Worm (Caenorhabditis elegans) whole organism, L4 larva: Measurements from ENCODE around the gene egrh-3.

Experiments used
- F44E2.7 ChIP-seq: fragments of 200-800 bp; sonication (Bioruptor generic); IDR thresholded peaks from 2 replicates; pipeline ENCODE4 v2.1.2; 2022; ENCODE audit warnings: missing genetic modification characterization, missing compliant biosample characterization
- Y48G9A.11 ChIP-seq: fragments of 200-800 bp; sonication (Bioruptor generic); IDR thresholded peaks from 2 replicates; pipeline ENCODE4 v1.3.6; 2022; ENCODE audit warnings: missing genetic modification reagents, missing genetic modification characterization, missing compliant biosample characterization
- Y75B8A.6 ChIP-seq: fragments of 200-800 bp; sonication (Bioruptor generic); IDR thresholded peaks from 2 replicates; pipeline ENCODE4 v1.3.6; 2022; ENCODE audit warnings: missing genetic modification reagents, missing genetic modification characterization, missing compliant biosample characterization
- aha-1 ChIP-seq: fragments of 150-350 bp; peaks from one replicate; lab custom pipeline; 2014; ENCODE audit warnings: missing biosample characterization, missing genetic modification characterization
- aly-2 ChIP-seq: sonication (generic microtip); optimal IDR thresholded peaks from 2 replicates; lab custom pipeline; 2018; ENCODE audit warnings: missing biosample characterization, missing genetic modification characterization
- arid-1 ChIP-seq: fragments of 200-800 bp; sonication (Bioruptor generic); conservative IDR thresholded peaks from 2 replicates; pipeline ENCODE4 v1.3.6; 2022; ENCODE audit warnings: missing genetic modification reagents, missing genetic modification characterization, missing compliant biosample characterization
- ceh-20 ChIP-seq: fragments of 200-800 bp; sonication (Bioruptor generic); IDR thresholded peaks from 2 replicates; pipeline ENCODE4 v1.3.6; 2022; ENCODE audit warnings: missing genetic modification reagents, missing genetic modification characterization, missing compliant biosample characterization
- ceh-28 ChIP-seq: fragments of 150-350 bp; optimal IDR thresholded peaks from 2 replicates; lab custom pipeline; 2014; ENCODE audit warnings: missing biosample characterization, missing genetic modification reagents, missing genetic modification characterization
- ceh-62 ChIP-seq: sonication (generic microtip); optimal IDR thresholded peaks from 2 replicates; lab custom pipeline; 2017; ENCODE audit warnings: missing biosample characterization, missing genetic modification characterization
- ceh-82 ChIP-seq: sonication (generic microtip); optimal IDR thresholded peaks from 2 replicates; lab custom pipeline; 2017; ENCODE audit warnings: missing biosample characterization, missing genetic modification characterization
- ces-1 ChIP-seq: fragments of 150-350 bp; sonication (generic microtip); optimal IDR thresholded peaks from 4 replicates; lab custom pipeline; 2014; ENCODE audit warnings: missing biosample characterization, missing genetic modification reagents, missing genetic modification characterization
- cey-2 ChIP-seq: sonication (generic microtip); optimal IDR thresholded peaks from 3 replicates; lab custom pipeline; 2017; ENCODE audit warnings: missing genetic modification characterization, mild to moderate bottlenecking, missing compliant biosample characterization, antibody characterized with exemption, borderline replicate concordance; ENCODE audit not compliant: insufficient read depth
- daf-16 ChIP-seq, 3 experiments: sonication (generic microtip); optimal IDR thresholded peaks; 2 replicates each; lab custom pipeline; 2016 to 2017; ENCODE audit warnings: missing genetic modification characterization in 3 of 3, missing genetic modification reagents in 3 of 3, mild to moderate bottlenecking in 2 of 3, missing compliant biosample characterization in 2 of 3, missing biosample characterization in 1 of 3, moderate library complexity in 1 of 3
- daf-8 ChIP-seq: fragments of 200-800 bp; sonication (Bioruptor generic); IDR thresholded peaks from 2 replicates; pipeline ENCODE4 v1.3.6; 2022; ENCODE audit warnings: missing genetic modification characterization, missing compliant biosample characterization
- dmd-6 ChIP-seq: fragments of 200-800 bp; sonication (Bioruptor generic); IDR thresholded peaks from 2 replicates; pipeline ENCODE4 v1.3.6; 2022; ENCODE audit warnings: missing genetic modification reagents, missing genetic modification characterization, missing compliant biosample characterization
- dmd-9 ChIP-seq: fragments of 200-800 bp; sonication (Bioruptor generic); IDR thresholded peaks from 2 replicates; pipeline ENCODE4 v1.3.6; 2022; ENCODE audit warnings: missing genetic modification reagents, missing genetic modification characterization, missing compliant biosample characterization
- duxl-1 ChIP-seq: sonication (generic microtip); optimal IDR thresholded peaks from 2 replicates; lab custom pipeline; 2016; ENCODE audit warnings: mild to moderate bottlenecking, missing genetic modification characterization, moderate library complexity, missing compliant biosample characterization; ENCODE audit not compliant: poor library complexity
- dve-1 ChIP-seq: sonication (generic microtip); optimal IDR thresholded peaks from 2 replicates; lab custom pipeline; 2017; ENCODE audit warnings: antibody characterized with exemption, mild to moderate bottlenecking, missing genetic modification characterization, missing compliant biosample characterization; ENCODE audit not compliant: insufficient read depth
- egl-27 ChIP-seq: sonication (generic microtip); optimal IDR thresholded peaks from 3 replicates; lab custom pipeline; 2017; ENCODE audit warnings: missing biosample characterization, missing genetic modification reagents, missing genetic modification characterization
- egl-43 ChIP-seq: fragments of 200-800 bp; sonication (Bioruptor generic); IDR thresholded peaks from 2 replicates; pipeline ENCODE4 v1.3.6; 2022; ENCODE audit warnings: missing genetic modification reagents, missing genetic modification characterization, missing compliant biosample characterization
- fkh-10 ChIP-seq: fragments of 150-350 bp; optimal IDR thresholded peaks from 2 replicates; lab custom pipeline; 2014; ENCODE audit warnings: missing biosample characterization, missing genetic modification reagents, missing genetic modification characterization
- gei-8 ChIP-seq: fragments of 200-800 bp; sonication (Bioruptor generic); optimal IDR thresholded peaks from 2 replicates; lab custom pipeline; 2018; ENCODE audit warnings: mild to moderate bottlenecking, missing genetic modification characterization, missing compliant biosample characterization
- lim-7 ChIP-seq: fragments of 200-800 bp; sonication (Bioruptor generic); IDR thresholded peaks from 2 replicates; pipeline ENCODE4 v1.3.6; 2022; ENCODE audit warnings: missing genetic modification characterization, missing compliant biosample characterization
- lin-13 ChIP-seq: fragments of 150-350 bp; optimal IDR thresholded peaks from 2 replicates; lab custom pipeline; 2014; ENCODE audit warnings: missing biosample characterization, missing genetic modification reagents, missing genetic modification characterization
- lin-29 ChIP-seq: fragments of 200-800 bp; sonication (Bioruptor generic); IDR thresholded peaks from 2 replicates; pipeline ENCODE4 v1.3.6; 2022; ENCODE audit warnings: missing genetic modification reagents, missing genetic modification characterization, missing compliant biosample characterization
- lin-38 ChIP-seq: fragments of 200-800 bp; sonication (Bioruptor generic); IDR thresholded peaks from 2 replicates; pipeline ENCODE4 v1.3.6; 2022; ENCODE audit warnings: missing genetic modification reagents, missing genetic modification characterization, missing compliant biosample characterization
- lin-39 ChIP-seq: fragments of 150-350 bp; optimal IDR thresholded peaks from 2 replicates; lab custom pipeline; 2014; ENCODE audit warnings: missing biosample characterization, missing genetic modification reagents, missing genetic modification characterization
- lsy-2 ChIP-seq, 2 experiments: fragments of 150-350 bp in 1 of 2; sonication (generic microtip) in 1 of 2; optimal IDR thresholded peaks; 2 replicates each; lab custom pipeline; 2014 to 2017; ENCODE audit warnings: missing biosample characterization in 2 of 2, missing genetic modification characterization in 2 of 2
- mdt-29 ChIP-seq: fragments of 200-800 bp; sonication (Bioruptor generic); IDR thresholded peaks from 2 replicates; pipeline ENCODE4 v1.3.6; 2022; ENCODE audit warnings: missing genetic modification reagents, missing genetic modification characterization, missing compliant biosample characterization
- mes-2 ChIP-seq: sonication (generic microtip); optimal IDR thresholded peaks from 2 replicates; lab custom pipeline; 2016; ENCODE audit warnings: missing genotype, mild to moderate bottlenecking, missing genetic modification characterization, missing compliant biosample characterization; ENCODE audit not compliant: poor library complexity, severe bottlenecking
- mxl-2 ChIP-seq: fragments of 200-800 bp; sonication (Bioruptor generic); conservative IDR thresholded peaks from 2 replicates; pipeline ENCODE4 v1.3.6; 2022; ENCODE audit warnings: missing genetic modification reagents, missing genetic modification characterization, missing compliant biosample characterization
- mxl-3 ChIP-seq: fragments of 200-800 bp; sonication (Bioruptor generic); optimal IDR thresholded peaks from 2 replicates; lab custom pipeline; 2018; ENCODE audit warnings: mild to moderate bottlenecking, missing genetic modification characterization, missing compliant biosample characterization
- nhr-10 ChIP-seq: fragments of 150-350 bp; optimal IDR thresholded peaks from 2 replicates; lab custom pipeline; 2014; ENCODE audit warnings: missing biosample characterization, missing genetic modification characterization
- nhr-111 ChIP-seq: fragments of 200-800 bp; sonication (Bioruptor generic); optimal IDR thresholded peaks from 2 replicates; lab custom pipeline; 2018; ENCODE audit warnings: mild to moderate bottlenecking, missing genetic modification characterization, missing compliant biosample characterization
- nhr-237 ChIP-seq: sonication (generic microtip); optimal IDR thresholded peaks from 2 replicates; lab custom pipeline; 2017; ENCODE audit warnings: missing biosample characterization, missing genetic modification characterization
- nhr-77 ChIP-seq: fragments of 150-350 bp; optimal IDR thresholded peaks from 2 replicates; lab custom pipeline; 2014; ENCODE audit warnings: missing biosample characterization, missing genetic modification characterization
- php-3 ChIP-seq: fragments of 200-800 bp; sonication (Bioruptor generic); IDR thresholded peaks from 2 replicates; pipeline ENCODE4 v1.3.6; 2022; ENCODE audit warnings: missing genetic modification reagents, missing genetic modification characterization, missing compliant biosample characterization
- pqm-1 ChIP-seq: sonication (generic microtip); optimal IDR thresholded peaks from 2 replicates; lab custom pipeline; 2017; ENCODE audit warnings: missing biosample characterization, missing genetic modification characterization
- saeg-2 ChIP-seq: fragments of 200-800 bp; sonication (Bioruptor generic); IDR thresholded peaks from 2 replicates; pipeline ENCODE4 v1.3.6; 2022; ENCODE audit warnings: missing genetic modification reagents, missing genetic modification characterization, missing compliant biosample characterization
- skn-1 ChIP-seq: fragments of 150-350 bp; optimal IDR thresholded peaks from 2 replicates; lab custom pipeline; 2014; ENCODE audit warnings: missing biosample characterization, missing genetic modification characterization
- snpc-1.2 ChIP-seq: fragments of 200-800 bp; sonication (Bioruptor generic); IDR thresholded peaks from 2 replicates; pipeline ENCODE4 v1.3.6; 2022; ENCODE audit warnings: missing genetic modification reagents, missing genetic modification characterization, missing compliant biosample characterization
- unc-62 ChIP-seq, 3 experiments: fragments of 150-350 bp in 1 of 3; sonication (generic microtip); optimal IDR thresholded peaks in 2 of 3; peaks in 1 of 3; 1 replicate in 1 of 3; 2 replicates in 2 of 3; lab custom pipeline; 2014 to 2017; ENCODE audit warnings: missing biosample characterization in 3 of 3, missing genetic modification characterization in 3 of 3, missing genetic modification reagents in 3 of 3, missing genotype in 1 of 3
- vab-7 ChIP-seq: fragments of 200-800 bp; sonication (Bioruptor generic); IDR thresholded peaks from 2 replicates; pipeline ENCODE4 v1.3.6; 2022; ENCODE audit warnings: missing genetic modification reagents, missing genetic modification characterization, missing compliant biosample characterization
- zfp-3 ChIP-seq: fragments of 200-800 bp; sonication (Bioruptor generic); conservative IDR thresholded peaks from 2 replicates; pipeline ENCODE4 v1.3.6; 2022; ENCODE audit warnings: missing genetic modification reagents, missing genetic modification characterization, missing compliant biosample characterization

egrh-3 gene

DNA sequence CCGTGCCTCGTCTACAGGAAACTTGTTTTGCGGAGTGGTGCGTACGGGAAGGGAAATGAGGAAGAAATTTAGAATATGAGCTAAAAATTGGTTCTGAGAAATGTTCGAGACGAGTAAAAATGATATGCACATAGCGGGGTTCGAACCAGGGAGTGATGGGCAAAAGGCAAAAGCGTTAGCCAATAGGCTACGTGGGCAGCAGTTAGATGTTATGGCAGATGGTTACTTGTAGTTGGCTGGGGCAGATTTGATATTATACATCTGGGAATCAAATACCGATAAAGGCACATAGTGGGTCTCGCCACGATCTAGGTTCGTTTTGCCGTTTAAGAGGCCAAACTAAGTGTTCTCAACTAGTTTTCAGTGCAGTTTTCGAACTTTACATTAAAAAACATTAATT, 31.3 kb downstream of the egrh-3 start (continued):
- TF ChIP-seq ceh-28 (tag; lab: Kevin White, UChicago) = no peak
- TF ChIP-seq ces-1 (GFP tag; lab: Kevin White, UChicago) = no peak
- no peak for TF ChIP-seq nhr-111
- TF ChIP-seq nhr-237 = no peak
- no peak for TF ChIP-seq fkh-10 (GFP tag; lab: Kevin White, UChicago)
- TF ChIP-seq F44E2.7 (GFP tag; lab: Robert Waterston, UW) = peak; percentile 90; the same call in 1 of the 2 replicates
- TF ChIP-seq ceh-62 (tag; lab: Kevin White, UChicago) = no peak
- TF ChIP-seq pqm-1 (tag; lab: Kevin White, UChicago) = no peak
- no peak for TF ChIP-seq dve-1 (tag; lab: Kevin White, UChicago)
- no peak; the same call in 1 of the 2 replicates for TF ChIP-seq dmd-6 (GFP tag; lab: Robert Waterston, UW)
- no peak for TF ChIP-seq skn-1 (tag; lab: Kevin White, UChicago)
- peak; percentile 67 for TF ChIP-seq mes-2 (tag; lab: Kevin White, UChicago)
- no peak for TF ChIP-seq nhr-77 (tag; lab: Kevin White, UChicago)
- 0 out of 2 replicates have a peak, but pooled peaks have one; percentile 47 for TF ChIP-seq daf-8
- peak; percentile 79 for TF ChIP-seq egl-43 (GFP tag; lab: Robert Waterston, UW)
- TF ChIP-seq egl-27 (tag; lab: Kevin White, UChicago) = no peak
- TF ChIP-seq php-3 (GFP tag; lab: Robert Waterston, UW) = 0 out of 2 replicates have a peak, but pooled peaks have one; percentile 36

DNA sequence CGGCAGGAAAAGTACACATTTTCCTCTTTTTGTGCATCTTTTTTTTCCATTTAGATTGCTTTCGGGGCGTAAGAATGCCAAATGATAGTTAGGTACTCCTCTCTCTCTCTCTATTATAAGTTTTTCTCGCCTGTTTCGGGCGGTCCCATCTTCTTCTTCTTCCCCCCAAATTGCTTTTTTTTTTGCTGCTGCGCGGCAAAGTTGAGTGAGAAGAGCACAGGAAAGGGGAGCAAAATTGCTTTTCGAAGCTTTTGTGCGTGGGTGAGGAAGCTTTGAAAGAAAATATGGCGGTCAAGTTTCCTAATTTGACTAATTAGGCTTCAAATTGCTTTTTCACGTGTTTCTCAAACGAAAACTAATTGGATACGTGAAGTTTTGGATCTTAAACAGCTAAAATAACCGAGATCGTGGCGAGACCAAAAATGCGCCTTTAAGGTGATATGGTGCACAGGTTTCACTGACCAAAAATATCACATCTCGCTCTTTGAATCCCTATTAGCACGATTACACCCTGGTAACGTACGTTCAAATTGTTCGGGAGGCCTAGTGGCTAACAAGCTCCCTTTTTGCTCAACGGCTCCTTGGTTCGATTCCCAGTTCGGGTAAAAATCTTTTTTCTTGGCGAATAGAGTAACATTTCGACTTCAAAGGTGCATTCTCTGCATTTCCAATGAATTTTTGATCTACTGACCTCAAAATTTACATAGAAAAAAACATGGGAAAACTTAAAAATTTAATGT, 32.0 kb downstream of the egrh-3 start:
- TF ChIP-seq zfp-3 = 0 out of 2 replicates have a peak, but pooled peaks have one; percentile 37
- TF ChIP-seq vab-7 (GFP tag; lab: Robert Waterston, UW) = 0 out of 2 replicates have a peak, but pooled peaks have one; percentile 40
- no peak for TF ChIP-seq mxl-2 (GFP tag; lab: Robert Waterston, UW)
- TF ChIP-seq cey-2 = no peak
- TF ChIP-seq unc-62 (GFP tag; optimal IDR thresholded peaks at IDR 0.05 in 1 of 2; lab: Kevin White, UChicago) = peak in 1 of 2 experiments; percentile 76
- no peak for TF ChIP-seq unc-62 (tag; optimal IDR thresholded peaks at IDR 0.05; lab: Kevin White, UChicago)
- TF ChIP-seq fkh-10 (GFP tag; lab: Kevin White, UChicago) = peak; percentile 26
- no peak for TF ChIP-seq lsy-2 (tag; optimal IDR thresholded peaks at IDR 0.05; lab: Kevin White, UChicago)
- 0 out of 2 replicates have a peak, but pooled peaks have one; percentile 15 for TF ChIP-seq Y48G9A.11 (GFP tag; lab: Robert Waterston, UW)
- TF ChIP-seq aha-1 (tag; lab: Kevin White, UChicago) = peak; percentile 37
- no peak for TF ChIP-seq daf-16 (GFP tag; optimal IDR thresholded peaks at IDR 0.05; lab: Kevin White, UChicago)
- TF ChIP-seq daf-16 (tag; optimal IDR thresholded peaks at IDR 0.05; lab: Kevin White, UChicago) = peak; percentile 8
- 0 out of 2 replicates have a peak, but pooled peaks have one; percentile 9 for TF ChIP-seq mdt-29 (GFP tag; lab: Robert Waterston, UW)
- TF ChIP-seq lim-7 = peak; percentile 66; the same call in 1 of the 2 replicates
- TF ChIP-seq saeg-2 (GFP tag; lab: Robert Waterston, UW) = no peak
- TF ChIP-seq lin-38 (GFP tag; lab: Robert Waterston, UW) = peak; percentile 39

DNA sequence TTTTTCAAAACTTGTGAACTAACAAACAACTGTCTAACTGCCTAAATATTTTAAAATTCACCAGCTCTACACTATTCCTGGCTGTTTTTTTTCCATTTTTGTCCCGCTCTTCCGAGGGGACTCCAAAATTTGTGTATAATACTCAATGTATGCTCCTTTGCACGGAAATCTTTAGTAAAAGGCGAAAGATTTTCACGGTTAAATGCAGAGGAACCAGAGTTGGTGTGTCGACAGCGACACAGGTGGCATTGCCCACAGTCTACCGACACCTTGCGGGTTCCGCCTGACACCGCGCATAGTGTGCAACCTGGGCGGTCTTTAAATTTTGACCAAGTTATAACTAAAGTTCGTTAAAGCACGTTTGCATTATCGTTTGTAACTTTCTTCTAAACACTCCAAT, 33.6 kb downstream of the egrh-3 start:
- no peak for TF ChIP-seq F44E2.7 (GFP tag; lab: Robert Waterston, UW)
- TF ChIP-seq aly-2 (tag; lab: Kevin White, UChicago) = no peak
- 0 out of 2 replicates have a peak, but pooled peaks have one; percentile 20 for TF ChIP-seq lim-7
- TF ChIP-seq Y48G9A.11 (GFP tag; lab: Robert Waterston, UW) = peak; percentile 89
- no peak for TF ChIP-seq aha-1 (tag; lab: Kevin White, UChicago)
- peak; percentile 34 for TF ChIP-seq lin-13
- no peak for TF ChIP-seq egl-27 (tag; lab: Kevin White, UChicago)
- peak; percentile 75; the same call in 1 of the 2 replicates for TF ChIP-seq snpc-1.2 (GFP tag; lab: Robert Waterston, UW)
- TF ChIP-seq ceh-20 (GFP tag; lab: Robert Waterston, UW) = no peak
- no peak for TF ChIP-seq mxl-3 (GFP tag; lab: Kevin White, UChicago)
- TF ChIP-seq lin-29 = no peak
- no peak for TF ChIP-seq Y75B8A.6 (GFP tag; lab: Robert Waterston, UW)
- no peak for TF ChIP-seq lin-39
- TF ChIP-seq duxl-1 = no peak
- TF ChIP-seq dmd-9 = no peak
- no peak for TF ChIP-seq gei-8 (GFP tag; lab: Kevin White, UChicago)
- TF ChIP-seq lin-38 (GFP tag; lab: Robert Waterston, UW) = peak; percentile 87
- no peak for TF ChIP-seq nhr-10 (tag; lab: Kevin White, UChicago)
- 0 out of 2 replicates have a peak, but pooled peaks have one; percentile 25 for TF ChIP-seq arid-1 (GFP tag; lab: Robert Waterston, UW)
- no peak for TF ChIP-seq ceh-82 (tag; lab: Kevin White, UChicago)
